Fruit fly (Drosophila melanogaster) whole organism, embryonic: ENCODE data around the gene TfIIA-S.

Experiments
- BEAF-32 ChIP-seq: fragments of 200-800 bp; sonication (Bioruptor generic); optimal IDR thresholded peaks from 3 replicates; lab custom pipeline; 2017; ENCODE audit warnings: missing biosample characterization, missing genetic modification characterization, mild to moderate bottlenecking, moderate library complexity, missing genetic modification reagents
- Bgb ChIP-seq: fragments of 200-800 bp; sonication (Bioruptor generic); IDR thresholded peaks from 2 replicates; pipeline ENCODE4 v1.3.6; 2022; ENCODE audit warnings: missing biosample characterization, missing genetic modification characterization; ENCODE audit not compliant: partially characterized antibody
- CG11247 ChIP-seq: fragments of 200-800 bp; sonication (Bioruptor generic); IDR thresholded peaks from 2 replicates; pipeline ENCODE4 v1.3.6; 2022; ENCODE audit warnings: missing biosample characterization, missing genetic modification characterization
- CG13296 ChIP-seq: fragments of 200-800 bp; sonication (Bioruptor generic); optimal IDR thresholded peaks from 3 replicates; lab custom pipeline; 2018; ENCODE audit warnings: missing biosample characterization, mild to moderate bottlenecking, missing genetic modification characterization
- CG15514 ChIP-seq: fragments of 200-800 bp; sonication (Bioruptor generic); optimal IDR thresholded peaks from 3 replicates; lab custom pipeline; 2017; ENCODE audit warnings: missing biosample characterization, missing genetic modification characterization, mild to moderate bottlenecking, moderate library complexity, missing genetic modification reagents
- CG1603 ChIP-seq: fragments of 200-800 bp; sonication (Bioruptor generic); optimal IDR thresholded peaks from 2 replicates; lab custom pipeline; 2019; ENCODE audit warnings: missing biosample characterization, mild to moderate bottlenecking, missing genetic modification characterization, moderate library complexity
- CG17361 ChIP-seq: fragments of 200-800 bp; sonication (Bioruptor generic); IDR thresholded peaks from 3 replicates; pipeline ENCODE4 v1.3.6; 2022; ENCODE audit warnings: missing biosample characterization, missing genetic modification characterization
- CG2116 ChIP-seq: fragments of 200-800 bp; sonication (Bioruptor generic); optimal IDR thresholded peaks from 3 replicates; lab custom pipeline; 2018; ENCODE audit warnings: missing biosample characterization, mild to moderate bottlenecking, missing genetic modification characterization
- CG6254 ChIP-seq: fragments of 200-800 bp; sonication (Bioruptor generic); optimal IDR thresholded peaks from 3 replicates; lab custom pipeline; 2017; ENCODE audit warnings: mild to moderate bottlenecking, missing biosample characterization, missing genetic modification reagents, missing genetic modification characterization
- CG6654 ChIP-seq: fragments of 200-800 bp; sonication (Bioruptor generic); optimal IDR thresholded peaks from 2 replicates; lab custom pipeline; 2017; ENCODE audit warnings: missing biosample characterization, mild to moderate bottlenecking, missing genetic modification characterization
- CG6683 ChIP-seq: fragments of 200-800 bp; sonication (Bioruptor generic); optimal IDR thresholded peaks from 2 replicates; lab custom pipeline; 2017; ENCODE audit warnings: missing biosample characterization, mild to moderate bottlenecking, missing genetic modification characterization, missing genetic modification reagents
- CG7745 ChIP-seq: fragments of 200-800 bp; sonication (Bioruptor generic); optimal IDR thresholded peaks from 2 replicates; lab custom pipeline; 2018; ENCODE audit warnings: missing biosample characterization, mild to moderate bottlenecking, missing genetic modification characterization, moderate library complexity
- CG9797 ChIP-seq: fragments of 200-800 bp; sonication (Bioruptor generic); optimal IDR thresholded peaks from 3 replicates; lab custom pipeline; 2018; ENCODE audit warnings: missing biosample characterization, mild to moderate bottlenecking, missing genetic modification characterization
- Camta ChIP-seq: fragments of 200-800 bp; sonication (Bioruptor generic); optimal IDR thresholded peaks from 2 replicates; lab custom pipeline; 2016; ENCODE audit warnings: missing biosample characterization, missing genetic modification characterization
- CoRest ChIP-seq: fragments of 200-800 bp; sonication (Bioruptor generic); optimal IDR thresholded peaks from 3 replicates; lab custom pipeline; 2018; ENCODE audit warnings: missing biosample characterization, mild to moderate bottlenecking, missing genetic modification characterization, moderate library complexity
- D19B ChIP-seq: fragments of 200-800 bp; sonication (Bioruptor generic); optimal IDR thresholded peaks from 2 replicates; lab custom pipeline; 2017; ENCODE audit warnings: missing biosample characterization, mild to moderate bottlenecking, missing genetic modification characterization
- Dll ChIP-seq: fragments of 200-800 bp; sonication (Bioruptor generic); IDR thresholded peaks from 4 replicates; pipeline ENCODE4 v1.3.6; 2022; ENCODE audit warnings: missing biosample characterization, missing genetic modification characterization; ENCODE audit not compliant: partially characterized antibody
- Dref ChIP-seq: fragments of 200-800 bp; sonication (Bioruptor generic); IDR thresholded peaks from 2 replicates; pipeline ENCODE4 v1.3.6; 2022; ENCODE audit warnings: missing biosample characterization, missing genetic modification characterization
- HLH3B ChIP-seq: fragments of 200-800 bp; sonication (Bioruptor generic); IDR thresholded peaks from 2 replicates; pipeline ENCODE4 v1.3.6; 2022; ENCODE audit warnings: missing biosample characterization, missing genetic modification characterization
- HLH4C ChIP-seq: fragments of 200-800 bp; sonication (Bioruptor generic); IDR thresholded peaks from 3 replicates; pipeline ENCODE4 v1.3.6; 2022; ENCODE audit warnings: missing biosample characterization, missing genetic modification characterization; ENCODE audit not compliant: partially characterized antibody
- Hr39 ChIP-seq: fragments of >200 bp; optimal IDR thresholded peaks from 2 replicates; lab custom pipeline; 2017
- Lhr ChIP-seq: fragments of 200-800 bp; sonication (Bioruptor generic); optimal IDR thresholded peaks from 3 replicates; lab custom pipeline; 2017; ENCODE audit warnings: mild to moderate bottlenecking, missing biosample characterization, missing genetic modification reagents, missing genetic modification characterization
- MBD-R2 ChIP-seq: fragments of 200-800 bp; sonication (Bioruptor generic); IDR thresholded peaks from 2 replicates; pipeline ENCODE4 v1.3.6; 2022; ENCODE audit warnings: missing biosample characterization, missing genetic modification characterization
- Max ChIP-seq: fragments of 200-800 bp; sonication (Bioruptor generic); optimal IDR thresholded peaks from 2 replicates; lab custom pipeline; 2016; ENCODE audit warnings: missing biosample characterization, mild to moderate bottlenecking, missing genetic modification characterization
- Myb ChIP-seq: fragments of 200-800 bp; sonication (Bioruptor generic); optimal IDR thresholded peaks from 2 replicates; lab custom pipeline; 2016; ENCODE audit warnings: missing biosample characterization, missing genetic modification characterization
- Neu2 ChIP-seq: fragments of 200-800 bp; sonication (Bioruptor generic); optimal IDR thresholded peaks from 3 replicates; lab custom pipeline; 2016; ENCODE audit warnings: missing biosample characterization, missing genetic modification characterization, borderline replicate concordance
- Nf-YC ChIP-seq: fragments of 200-800 bp; optimal IDR thresholded peaks from 3 replicates; lab custom pipeline; 2019; ENCODE audit warnings: missing biosample characterization, mild to moderate bottlenecking, missing genetic modification characterization, moderate library complexity
- ab ChIP-seq: fragments of 200-800 bp; sonication (Bioruptor generic); optimal IDR thresholded peaks from 2 replicates; lab custom pipeline; 2016; ENCODE audit warnings: missing biosample characterization, missing genetic modification characterization
- bbx ChIP-seq: fragments of 200-800 bp; sonication (Bioruptor generic); IDR thresholded peaks from 2 replicates; pipeline ENCODE4 v1.3.6; 2022; ENCODE audit warnings: missing biosample characterization, missing genetic modification characterization; ENCODE audit not compliant: partially characterized antibody
- bigmax ChIP-seq: fragments of 200-800 bp; sonication (Bioruptor generic); optimal IDR thresholded peaks from 2 replicates; lab custom pipeline; 2018; ENCODE audit warnings: missing biosample characterization, mild to moderate bottlenecking, missing genetic modification characterization
- cato ChIP-seq: fragments of 200-800 bp; sonication (Bioruptor generic); optimal IDR thresholded peaks from 2 replicates; lab custom pipeline; 2016; ENCODE audit warnings: missing biosample characterization, missing genetic modification characterization, borderline replicate concordance
- chinmo ChIP-seq: fragments of 200-800 bp; sonication (Bioruptor generic); IDR thresholded peaks from 4 replicates; pipeline ENCODE4 v1.3.6; 2022; ENCODE audit warnings: missing biosample characterization, missing genetic modification characterization; ENCODE audit not compliant: partially characterized antibody
- chm ChIP-seq: fragments of 200-800 bp; sonication (Bioruptor generic); IDR thresholded peaks from 2 replicates; pipeline ENCODE4 v1.3.6; 2022; ENCODE audit warnings: missing biosample characterization, missing genetic modification characterization
- crc ChIP-seq: fragments of 200-800 bp; sonication (Bioruptor generic); optimal IDR thresholded peaks from 2 replicates; lab custom pipeline; 2016; ENCODE audit warnings: missing biosample characterization, missing genetic modification characterization
- dmrt99B ChIP-seq: fragments of 200-800 bp; sonication (Bioruptor generic); optimal IDR thresholded peaks from 2 replicates; lab custom pipeline; 2018; ENCODE audit warnings: missing biosample characterization, mild to moderate bottlenecking, missing genetic modification characterization, moderate library complexity
- en ChIP-seq: fragments of 200-800 bp; sonication (Bioruptor generic); optimal IDR thresholded peaks from 2 replicates; lab custom pipeline; 2016; ENCODE audit warnings: missing biosample characterization, missing genetic modification characterization
- fd102C ChIP-seq: fragments of 200-800 bp; sonication (Bioruptor generic); optimal IDR thresholded peaks from 2 replicates; lab custom pipeline; 2018; ENCODE audit warnings: missing biosample characterization, mild to moderate bottlenecking, missing genetic modification characterization, moderate library complexity
- fu2 ChIP-seq: fragments of 200-800 bp; sonication (Bioruptor generic); optimal IDR thresholded peaks from 2 replicates; lab custom pipeline; 2016; ENCODE audit warnings: missing biosample characterization, missing genetic modification characterization
- hb ChIP-seq: fragments of 200-800 bp; sonication (Bioruptor generic); IDR thresholded peaks from 3 replicates; pipeline ENCODE4 v1.3.6; 2022; ENCODE audit warnings: missing biosample characterization, missing genetic modification characterization; ENCODE audit not compliant: partially characterized antibody
- mld ChIP-seq: fragments of 200-800 bp; sonication (Bioruptor generic); IDR thresholded peaks from 3 replicates; pipeline ENCODE4 v1.3.6; 2022; ENCODE audit warnings: missing biosample characterization, missing genetic modification characterization; ENCODE audit not compliant: partially characterized antibody
- pzg ChIP-seq: fragments of 200-800 bp; sonication (Bioruptor generic); optimal IDR thresholded peaks from 3 replicates; lab custom pipeline; 2018; ENCODE audit warnings: missing biosample characterization, mild to moderate bottlenecking, missing genetic modification characterization, moderate library complexity
- sens ChIP-seq: fragments of 200-800 bp; sonication (Bioruptor generic); peaks from one replicate; lab custom pipeline; 2016; ENCODE audit warnings: missing biosample characterization, missing genetic modification characterization
- slp2 ChIP-seq: fragments of 200-800 bp; sonication (Bioruptor generic); optimal IDR thresholded peaks from 2 replicates; lab custom pipeline; 2016; ENCODE audit warnings: missing biosample characterization, missing genetic modification characterization
- sna ChIP-seq: fragments of 200-800 bp; sonication (Bioruptor generic); IDR thresholded peaks from 2 replicates; pipeline ENCODE4 v1.3.6; 2022; ENCODE audit warnings: missing biosample characterization, missing genetic modification characterization; ENCODE audit not compliant: partially characterized antibody
- sqz ChIP-seq: fragments of 200-800 bp; sonication (Bioruptor generic); optimal IDR thresholded peaks from 3 replicates; lab custom pipeline; 2018; ENCODE audit warnings: missing biosample characterization, mild to moderate bottlenecking, missing genetic modification characterization
- ssp ChIP-seq: fragments of 200-800 bp; sonication (Bioruptor generic); IDR thresholded peaks from 2 replicates; pipeline ENCODE4 v1.3.6; 2022; ENCODE audit warnings: missing biosample characterization, missing genetic modification characterization
- stwl ChIP-seq: fragments of 200-800 bp; sonication (Bioruptor generic); optimal IDR thresholded peaks from 3 replicates; lab custom pipeline; 2018; ENCODE audit warnings: missing biosample characterization, mild to moderate bottlenecking, missing genetic modification characterization, moderate library complexity
- wek ChIP-seq: fragments of 200-800 bp; sonication (Bioruptor generic); optimal IDR thresholded peaks from 3 replicates; lab custom pipeline; 2018; ENCODE audit warnings: missing biosample characterization, mild to moderate bottlenecking, missing genetic modification characterization, moderate library complexity
- wor ChIP-seq: fragments of 200-800 bp; sonication (Bioruptor generic); IDR thresholded peaks from 2 replicates; pipeline ENCODE4 v1.3.6; 2022; ENCODE audit warnings: missing biosample characterization, missing genetic modification characterization
- zen ChIP-seq: fragments of 200-800 bp; sonication (Bioruptor generic); optimal IDR thresholded peaks from 3 replicates; lab custom pipeline; 2018; ENCODE audit warnings: missing biosample characterization, mild to moderate bottlenecking, missing genetic modification characterization, moderate library complexity

TfIIA-S gene

dm6 chr3R:23924200-23924599 lies 33.3 kb upstream of the TfIIA-S start, which contains the start of gene Ndc1 (continued):
- TF ChIP-seq CG6654 (GFP tag; lab: Kevin White, UChicago) (no peak), CoRest (tag; lab: Kevin White, UChicago) (peak; percentile 23), fd102C (GFP tag; lab: Kevin White, UChicago) (no peak), en (GFP tag; lab: Kevin White, UChicago) (no peak), stwl (tag; lab: Kevin White, UChicago) (peak; percentile 6), pzg (peak; percentile 62), CG9797 (GFP tag; lab: Kevin White, UChicago) (peak; percentile 79), Myb (peak; percentile 96), Nf-YC (tag; lab: Kevin White, UChicago) (no peak), Bgb (GFP tag; lab: Robert Waterston, UW) (peak; percentile 44; the same call in 1 of the 2 replicates), HLH3B (GFP tag; lab: Robert Waterston, UW) (no peak), Dll (GFP tag; lab: Robert Waterston, UW) (peak; percentile 47; the same call in 2 of the 4 replicates), CG6683 (GFP tag; lab: Kevin White, UChicago) (no peak), CG11247 (GFP tag; lab: Robert Waterston, UW) (no peak), Max (GFP tag; lab: Kevin White, UChicago) (no peak), slp2 (GFP tag; lab: Kevin White, UChicago) (no peak), bigmax (GFP tag; lab: Kevin White, UChicago) (no peak), sqz (GFP tag; lab: Kevin White, UChicago) (no peak), Neu2 (GFP tag; lab: Kevin White, UChicago) (no peak), Lhr (GFP tag; lab: Kevin White, UChicago) (no peak), mld (GFP tag; lab: Robert Waterston, UW) (no peak), hb (GFP tag; lab: Robert Waterston, UW) (no peak), ssp (GFP tag; lab: Robert Waterston, UW) (peak; percentile 74), CG1603 (peak; percentile 31), CG2116 (GFP tag; lab: Kevin White, UChicago) (peak; percentile 57), CG15514 (GFP tag; lab: Kevin White, UChicago) (peak; percentile 25), chinmo (GFP tag; lab: Robert Waterston, UW) (peak; percentile 72; the same call in 1 of the 4 replicates), D19B (no peak), ab (no peak), CG7745 (tag; lab: Kevin White, UChicago) (no peak), bbx (GFP tag; lab: Robert Waterston, UW) (peak; percentile 37; the same call in 1 of the 2 replicates), CG6254 (no peak), CG17361 (GFP tag; lab: Robert Waterston, UW) (no peak), sna (GFP tag; lab: Robert Waterston, UW) (peak; percentile 16; the same call in 1 of the 2 replicates), MBD-R2 (GFP tag; lab: Robert Waterston, UW) (peak; percentile 70), wor (GFP tag; lab: Robert Waterston, UW) (no peak), Camta (GFP tag; lab: Kevin White, UChicago) (no peak), crc (GFP tag; lab: Kevin White, UChicago) (no peak), sens (GFP tag; lab: Kevin White, UChicago) (peak; percentile 49), wek (GFP tag; lab: Kevin White, UChicago) (peak; percentile 95), chm (GFP tag; lab: Robert Waterston, UW) (no peak), zen (tag; lab: Kevin White, UChicago) (peak; percentile 31), cato (GFP tag; lab: Kevin White, UChicago) (no peak), Dref (GFP tag; lab: Robert Waterston, UW) (peak; percentile 71), Hr39 (no peak), BEAF-32 (GFP tag; lab: Kevin White, UChicago) (peak; percentile 49), dmrt99B (tag; lab: Kevin White, UChicago) (no peak), fu2 (no peak), HLH4C (0 out of 3 replicates have a peak, but pooled peaks have one; percentile 37), CG13296 (no peak)
